Fruit fly (Drosophila melanogaster) whole organism, embryonic: ENCODE results near the gene asf1.
A peak's percentile ranks its signal among the peaks of the same experiment; 100 is the strongest.

Experiments
- Antp ChIP-seq: fragments of 200-800 bp; sonication (Bioruptor generic); optimal IDR thresholded peaks from 3 replicates; lab custom pipeline; 2016; ENCODE audit warnings: missing biosample characterization, missing genetic modification characterization
- Atf-2 ChIP-seq: fragments of 200-800 bp; sonication (Bioruptor generic); optimal IDR thresholded peaks from 2 replicates; lab custom pipeline; 2016; ENCODE audit warnings: missing biosample characterization, missing genetic modification characterization
- Atf3 ChIP-seq: fragments of 200-800 bp; sonication (Bioruptor generic); optimal IDR thresholded peaks from 3 replicates; lab custom pipeline; 2016; ENCODE audit warnings: missing biosample characterization, missing genetic modification characterization
- Bdp1 ChIP-seq: fragments of 200-800 bp; sonication (Bioruptor generic); optimal IDR thresholded peaks from 3 replicates; lab custom pipeline; 2016; ENCODE audit warnings: missing biosample characterization, missing genetic modification characterization
- CG11504 ChIP-seq: fragments of 200-800 bp; sonication (Bioruptor generic); optimal IDR thresholded peaks from 3 replicates; lab custom pipeline; 2019; ENCODE audit warnings: missing biosample characterization, mild to moderate bottlenecking, missing genetic modification characterization, moderate library complexity
- CG11696 ChIP-seq: fragments of 200-800 bp; sonication (Bioruptor generic); IDR thresholded peaks from 2 replicates; pipeline ENCODE4 v1.3.6; 2022; ENCODE audit warnings: missing biosample characterization, missing genetic modification characterization
- CG12236 ChIP-seq: fragments of 200-800 bp; sonication (Bioruptor generic); optimal IDR thresholded peaks from 2 replicates; lab custom pipeline; 2016; ENCODE audit warnings: missing biosample characterization, missing genetic modification characterization
- CG12391 ChIP-seq: fragments of 200-800 bp; sonication (Bioruptor generic); optimal IDR thresholded peaks from 3 replicates; lab custom pipeline; 2018; ENCODE audit warnings: missing biosample characterization, mild to moderate bottlenecking, missing genetic modification characterization, moderate library complexity
- CG12744 ChIP-seq: fragments of 200-800 bp; sonication (Bioruptor generic); optimal IDR thresholded peaks from 2 replicates; lab custom pipeline; 2016; ENCODE audit warnings: missing biosample characterization, missing genetic modification characterization
- CG14050 ChIP-seq: fragments of 200-800 bp; sonication (Bioruptor generic); IDR thresholded peaks from 3 replicates; pipeline ENCODE4 v1.3.6; 2022; ENCODE audit warnings: missing biosample characterization, missing genetic modification characterization
- CG14965 ChIP-seq: fragments of 200-800 bp; sonication (Bioruptor generic); optimal IDR thresholded peaks from 2 replicates; lab custom pipeline; 2016; ENCODE audit warnings: missing biosample characterization, missing genetic modification characterization, borderline replicate concordance
- CG17328 ChIP-seq: fragments of 200-800 bp; sonication (Bioruptor generic); IDR thresholded peaks from 2 replicates; pipeline ENCODE4 v1.3.6; 2022; ENCODE audit warnings: missing biosample characterization, missing genetic modification characterization
- CG17385 ChIP-seq: fragments of 200-800 bp; sonication (Bioruptor generic); optimal IDR thresholded peaks from 3 replicates; lab custom pipeline; 2018; ENCODE audit warnings: missing biosample characterization, mild to moderate bottlenecking, missing genetic modification characterization
- CG18599 ChIP-seq: fragments of 200-800 bp; sonication (Bioruptor generic); optimal IDR thresholded peaks from 3 replicates; lab custom pipeline; 2017; ENCODE audit warnings: missing biosample characterization, missing genetic modification characterization, mild to moderate bottlenecking, moderate library complexity, missing genetic modification reagents
- CG2202 ChIP-seq: fragments of 200-800 bp; sonication (Bioruptor generic); optimal IDR thresholded peaks from 2 replicates; lab custom pipeline; 2018; ENCODE audit warnings: missing biosample characterization, mild to moderate bottlenecking, missing genetic modification characterization
- CG3065 ChIP-seq: fragments of 200-800 bp; sonication (Bioruptor generic); optimal IDR thresholded peaks from 2 replicates; lab custom pipeline; 2016; ENCODE audit warnings: missing biosample characterization, missing genetic modification characterization
- CG31365 ChIP-seq: fragments of 200-800 bp; sonication (Bioruptor generic); optimal IDR thresholded peaks from 2 replicates; lab custom pipeline; 2018; ENCODE audit warnings: missing biosample characterization, mild to moderate bottlenecking, missing genetic modification characterization
- CG33213 ChIP-seq: fragments of 200-800 bp; sonication (Bioruptor generic); optimal IDR thresholded peaks from 3 replicates; lab custom pipeline; 2016; ENCODE audit warnings: missing biosample characterization, missing genetic modification characterization
- CG6654 ChIP-seq: fragments of 200-800 bp; sonication (Bioruptor generic); optimal IDR thresholded peaks from 2 replicates; lab custom pipeline; 2017; ENCODE audit warnings: missing biosample characterization, mild to moderate bottlenecking, missing genetic modification characterization
- CG8765 ChIP-seq: fragments of 200-800 bp; sonication (Bioruptor generic); IDR thresholded peaks from 2 replicates; pipeline ENCODE4 v1.3.6; 2022; ENCODE audit warnings: missing biosample characterization, missing genetic modification characterization
- CG8924 ChIP-seq: fragments of 200-800 bp; optimal IDR thresholded peaks from 3 replicates; lab custom pipeline; 2019; ENCODE audit warnings: missing biosample characterization, mild to moderate bottlenecking, missing genetic modification characterization, moderate library complexity
- Doc3 ChIP-seq: fragments of 200-800 bp; sonication (Bioruptor generic); IDR thresholded peaks from 3 replicates; pipeline ENCODE4 v1.3.6; 2022; ENCODE audit warnings: missing biosample characterization, missing genetic modification characterization; ENCODE audit not compliant: partially characterized antibody
- Dp ChIP-seq: fragments of 200-800 bp; sonication (Bioruptor generic); optimal IDR thresholded peaks from 2 replicates; lab custom pipeline; 2018; ENCODE audit warnings: missing biosample characterization, mild to moderate bottlenecking, missing genetic modification characterization, moderate library complexity
- Ets97D ChIP-seq: fragments of 200-800 bp; sonication (Bioruptor generic); optimal IDR thresholded peaks from 3 replicates; lab custom pipeline; 2016; ENCODE audit warnings: missing biosample characterization, missing genetic modification characterization
- H15 ChIP-seq: fragments of 200-800 bp; sonication (Bioruptor generic); IDR thresholded peaks from 3 replicates; pipeline ENCODE4 v1.3.6; 2022; ENCODE audit warnings: missing biosample characterization, missing genetic modification characterization
- HLH54F ChIP-seq: fragments of 200-800 bp; sonication (Bioruptor generic); optimal IDR thresholded peaks from 3 replicates; lab custom pipeline; 2016; ENCODE audit warnings: missing biosample characterization, missing genetic modification characterization
- Nf-YC ChIP-seq: fragments of 200-800 bp; optimal IDR thresholded peaks from 3 replicates; lab custom pipeline; 2019; ENCODE audit warnings: missing biosample characterization, mild to moderate bottlenecking, missing genetic modification characterization, moderate library complexity
- NfI ChIP-seq: fragments of 200-800 bp; sonication (Bioruptor generic); optimal IDR thresholded peaks from 3 replicates; lab custom pipeline; 2018; ENCODE audit warnings: missing biosample characterization, mild to moderate bottlenecking, missing genetic modification characterization, moderate library complexity
- PHDP ChIP-seq: fragments of 200-800 bp; sonication (Bioruptor generic); optimal IDR thresholded peaks from 3 replicates; lab custom pipeline; 2018; ENCODE audit warnings: missing biosample characterization, mild to moderate bottlenecking, missing genetic modification characterization, moderate library complexity
- Poxn ChIP-seq: fragments of 200-800 bp; sonication (Bioruptor generic); IDR thresholded peaks from 2 replicates; pipeline ENCODE4 v1.3.6; 2022; ENCODE audit warnings: missing biosample characterization, missing genetic modification characterization
- bab2 ChIP-seq: fragments of 200-800 bp; sonication (Bioruptor generic); optimal IDR thresholded peaks from 2 replicates; lab custom pipeline; 2016; ENCODE audit warnings: missing biosample characterization, missing genetic modification characterization
- chif ChIP-seq, 2 experiments: fragments of 200-800 bp; sonication (Bioruptor generic); optimal IDR thresholded peaks; 3 replicates each; lab custom pipeline; 2016; ENCODE audit warnings: missing biosample characterization in 2 of 2, missing genetic modification characterization in 2 of 2
- dimm ChIP-seq: fragments of 200-800 bp; sonication (Bioruptor generic); IDR thresholded peaks from 2 replicates; pipeline ENCODE4 v1.3.6; 2022; ENCODE audit warnings: missing biosample characterization, missing genetic modification characterization
- esg ChIP-seq: fragments of 200-800 bp; sonication (Bioruptor generic); conservative IDR thresholded peaks from 2 replicates; pipeline ENCODE4 v1.3.6; 2022; ENCODE audit warnings: missing biosample characterization, missing genetic modification characterization
- fd64A ChIP-seq: fragments of 200-800 bp; sonication (Bioruptor generic); optimal IDR thresholded peaks from 3 replicates; lab custom pipeline; 2018; ENCODE audit warnings: missing biosample characterization, mild to moderate bottlenecking, missing genetic modification characterization
- fd96Cb ChIP-seq: fragments of 200-800 bp; sonication (Bioruptor generic); optimal IDR thresholded peaks from 2 replicates; lab custom pipeline; 2018; ENCODE audit warnings: missing biosample characterization, mild to moderate bottlenecking, missing genetic modification characterization, moderate library complexity
- gce ChIP-seq: fragments of 200-800 bp; sonication (Bioruptor generic); IDR thresholded peaks from 3 replicates; pipeline ENCODE4 v1.3.6; 2022; ENCODE audit warnings: missing biosample characterization, missing genetic modification characterization
- gsb-n ChIP-seq: fragments of 200-800 bp; sonication (Bioruptor generic); optimal IDR thresholded peaks from 3 replicates; lab custom pipeline; 2018; ENCODE audit warnings: missing biosample characterization, mild to moderate bottlenecking, missing genetic modification characterization
- h ChIP-seq: fragments of >200 bp; optimal IDR thresholded peaks from 2 replicates; lab custom pipeline; 2017
- hb ChIP-seq: fragments of 200-800 bp; sonication (Bioruptor generic); IDR thresholded peaks from 3 replicates; pipeline ENCODE4 v1.3.6; 2022; ENCODE audit warnings: missing biosample characterization, missing genetic modification characterization; ENCODE audit not compliant: partially characterized antibody
- kay ChIP-seq: fragments of 200-800 bp; sonication (Bioruptor generic); optimal IDR thresholded peaks from 2 replicates; lab custom pipeline; 2016; ENCODE audit warnings: missing biosample characterization, missing genetic modification characterization
- kni ChIP-seq: fragments of 200-800 bp; sonication (Bioruptor generic); optimal IDR thresholded peaks from 3 replicates; lab custom pipeline; 2017; ENCODE audit warnings: mild to moderate bottlenecking, missing biosample characterization, missing genetic modification reagents, missing genetic modification characterization
- lov ChIP-seq, 2 experiments: fragments of 200-800 bp in 1 of 2; fragments of >200 bp in 1 of 2; sonication (Bioruptor generic) in 1 of 2; IDR thresholded peaks in 1 of 2; optimal IDR thresholded peaks in 1 of 2; 2 replicates in 1 of 2; 3 replicates in 1 of 2; pipeline versions ENCODE4 v1.3.6 to Lab custom; 2017 to 2022; ENCODE audit warnings: missing biosample characterization in 1 of 2, missing genetic modification characterization in 1 of 2
- pb ChIP-seq: fragments of 200-800 bp; sonication (Bioruptor generic); optimal IDR thresholded peaks from 3 replicates; lab custom pipeline; 2016; ENCODE audit warnings: missing biosample characterization, missing genetic modification characterization
- sqz ChIP-seq: fragments of 200-800 bp; sonication (Bioruptor generic); optimal IDR thresholded peaks from 3 replicates; lab custom pipeline; 2018; ENCODE audit warnings: missing biosample characterization, mild to moderate bottlenecking, missing genetic modification characterization
- ssp ChIP-seq: fragments of 200-800 bp; sonication (Bioruptor generic); IDR thresholded peaks from 2 replicates; pipeline ENCODE4 v1.3.6; 2022; ENCODE audit warnings: missing biosample characterization, missing genetic modification characterization
- tgo ChIP-seq: fragments of 200-800 bp; sonication (Bioruptor generic); IDR thresholded peaks from 3 replicates; pipeline ENCODE4 v1.3.6; 2022; ENCODE audit warnings: missing biosample characterization, missing genetic modification characterization
- usp ChIP-seq: fragments of >200 bp; optimal IDR thresholded peaks from 2 replicates; lab custom pipeline; 2017; ENCODE audit warnings: missing biosample characterization, missing genetic modification characterization
- vvl ChIP-seq: fragments of 200-800 bp; sonication (Bioruptor generic); IDR thresholded peaks from 2 replicates; pipeline ENCODE4 v1.3.6; 2022; ENCODE audit warnings: missing biosample characterization, missing genetic modification characterization
- wdn ChIP-seq: fragments of 200-800 bp; sonication (Bioruptor generic); IDR thresholded peaks from 2 replicates; pipeline ENCODE4 v1.3.6; 2022; ENCODE audit warnings: missing biosample characterization, missing genetic modification characterization

Gene asf1

DNA sequence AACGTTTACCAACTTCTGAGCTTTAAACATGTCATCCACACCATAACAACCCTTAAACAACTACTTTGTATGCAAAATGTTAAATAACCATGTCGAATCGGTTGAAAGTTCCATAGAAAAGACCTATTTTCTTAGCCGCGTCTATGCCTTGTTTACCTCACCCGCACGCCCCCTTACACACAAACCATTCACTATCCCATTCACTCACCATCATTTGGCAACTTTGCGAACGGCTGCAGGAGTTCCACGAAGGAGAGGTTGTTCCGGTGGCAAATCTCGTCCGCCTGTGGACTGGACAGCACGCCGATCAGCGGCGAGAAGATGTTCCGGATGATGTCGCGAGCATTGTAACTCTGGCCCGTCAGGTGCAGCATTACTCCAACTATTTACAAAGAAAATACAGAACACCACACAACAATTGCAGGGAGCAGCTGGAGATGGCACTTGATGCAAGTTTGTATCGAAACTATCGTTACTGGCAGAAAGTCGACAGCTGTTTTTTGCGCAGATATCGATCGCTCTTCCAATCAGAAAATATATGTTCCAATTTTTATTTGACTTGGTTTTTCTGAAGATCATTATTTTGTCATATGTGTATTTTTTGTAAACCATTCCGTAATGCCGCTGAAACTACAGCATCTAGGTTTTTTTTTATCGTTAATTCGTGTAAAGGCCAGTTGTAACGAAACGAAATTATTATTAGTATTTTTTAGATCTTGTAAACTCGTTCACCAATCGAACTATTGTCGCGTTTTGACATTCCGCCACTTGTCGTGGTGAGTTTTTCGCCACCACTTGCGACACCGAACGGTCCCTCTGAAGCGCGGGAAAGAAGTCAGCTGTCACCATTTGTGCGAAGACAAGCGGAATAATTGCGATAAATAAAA, at the start of gene asf1 (continued):
- TF ChIP-seq Poxn (GFP tag; lab: Robert Waterston, UW): no peak
- TF ChIP-seq usp (GFP tag; lab: Kevin White, UChicago): no peak
- TF ChIP-seq CG12744: no peak
- TF ChIP-seq gsb-n: no peak
- TF ChIP-seq bab2: peak; percentile 2
- TF ChIP-seq tgo (GFP tag; lab: Robert Waterston, UW): no peak
- TF ChIP-seq CG8924 (tag; lab: Kevin White, UChicago): peak; percentile 13
- TF ChIP-seq lov (optimal IDR thresholded peaks at IDR 0.05; lab: Kevin White, UChicago): no peak
- no peak for TF ChIP-seq lov (GFP tag; IDR thresholded peaks at IDR 0.05; lab: Robert Waterston, UW)
- peak; percentile 67 for TF ChIP-seq Doc3 (GFP tag; lab: Robert Waterston, UW)
- TF ChIP-seq CG8765: no peak
- TF ChIP-seq CG17328: no peak
- TF ChIP-seq esg (GFP tag; lab: Robert Waterston, UW): no peak
- no peak for TF ChIP-seq CG14965 (GFP tag; lab: Kevin White, UChicago)
- no peak for TF ChIP-seq CG6654 (GFP tag; lab: Kevin White, UChicago)
- peak; percentile 70 for TF ChIP-seq Dp
- TF ChIP-seq Bdp1: no peak
- TF ChIP-seq kay (GFP tag; lab: Kevin White, UChicago): no peak
- peak; percentile 11; the same call in 1 of the 2 replicates for TF ChIP-seq vvl (GFP tag; lab: Robert Waterston, UW)
- peak; percentile 23 for TF ChIP-seq Antp
- no peak for TF ChIP-seq sqz
- TF ChIP-seq NfI (GFP tag; lab: Kevin White, UChicago): no peak
- TF ChIP-seq h (lab: Kevin White, UChicago): no peak
- peak; percentile 73; the same call in 1 of the 3 replicates for TF ChIP-seq hb (GFP tag; lab: Robert Waterston, UW)
- no peak for TF ChIP-seq ssp (GFP tag; lab: Robert Waterston, UW)
- TF ChIP-seq wdn (GFP tag; lab: Robert Waterston, UW): no peak
- no peak for TF ChIP-seq CG17385 (GFP tag; lab: Kevin White, UChicago)
- peak; percentile 17 for TF ChIP-seq HLH54F (GFP tag; lab: Kevin White, UChicago)
- TF ChIP-seq CG14050: no peak
- no peak for TF ChIP-seq CG12236 (GFP tag; lab: Kevin White, UChicago)
- TF ChIP-seq chif (GFP tag; optimal IDR thresholded peaks at IDR 0.05; lab: Kevin White, UChicago): no peak
- TF ChIP-seq CG3065 (GFP tag; lab: Kevin White, UChicago): no peak
- no peak for TF ChIP-seq Atf-2 (GFP tag; lab: Kevin White, UChicago)
- no peak for TF ChIP-seq gce (GFP tag; lab: Robert Waterston, UW)
- no peak for TF ChIP-seq dimm (GFP tag; lab: Robert Waterston, UW)
- peak; percentile 51 for TF ChIP-seq CG11504 (tag; lab: Kevin White, UChicago)
- no peak for TF ChIP-seq fd96Cb
- no peak for TF ChIP-seq CG18599 (GFP tag; lab: Kevin White, UChicago)
- no peak for TF ChIP-seq CG31365 (tag; lab: Kevin White, UChicago)
- TF ChIP-seq CG12391 (tag; lab: Kevin White, UChicago): peak; percentile 45
- TF ChIP-seq Ets97D (GFP tag; lab: Kevin White, UChicago): peak; percentile 59
- no peak for TF ChIP-seq PHDP (tag; lab: Kevin White, UChicago)
- TF ChIP-seq CG11696 (GFP tag; lab: Robert Waterston, UW): peak; percentile 80
- TF ChIP-seq pb (GFP tag; lab: Kevin White, UChicago): no peak
- TF ChIP-seq CG33213: peak; percentile 27
- TF ChIP-seq fd64A (GFP tag; lab: Kevin White, UChicago): no peak
- no peak for TF ChIP-seq CG2202 (tag; lab: Kevin White, UChicago)
- no peak for TF ChIP-seq Atf3 (GFP tag; lab: Kevin White, UChicago)
- TF ChIP-seq Nf-YC (tag; lab: Kevin White, UChicago): no peak
- TF ChIP-seq H15 (GFP tag; lab: Robert Waterston, UW): no peak
- peak; percentile 57 for TF ChIP-seq kni (GFP tag; lab: Kevin White, UChicago)
